Worm (Caenorhabditis elegans): ENCODE results near the gene str-134.

str-134 gene

DNA sequence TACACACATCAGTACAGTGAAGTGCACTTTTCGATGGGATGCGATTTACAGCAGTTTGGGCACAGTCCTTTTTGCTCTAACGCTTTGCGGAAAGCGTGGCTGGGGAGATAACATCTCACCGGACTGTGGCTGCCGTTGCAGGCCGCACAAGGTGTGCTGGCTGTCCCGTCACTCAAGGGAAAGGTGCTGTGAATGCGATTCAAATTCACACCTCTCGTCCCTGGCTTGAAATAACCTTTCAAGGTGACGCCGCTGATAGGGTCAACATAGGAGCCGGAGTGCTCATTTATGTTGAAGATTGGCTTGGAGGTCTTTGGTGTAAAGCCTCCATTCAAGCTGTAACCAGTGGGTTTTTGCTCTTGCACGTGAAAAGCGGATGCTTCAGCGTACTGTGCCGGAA, 50.6 kb downstream of the str-134 start:
- TF ChIP-seq lin-13 (GFP tag; optimal IDR thresholded peaks at IDR 0.05) (no peak), aly-2 (tag; optimal IDR thresholded peaks at IDR 0.05) (no peak), nhr-25 (tag; optimal IDR thresholded peaks at IDR 0.05) (no peak), R02D3.7 (tag; optimal IDR thresholded peaks at IDR 0.05) (no peak), fos-1 (tag; optimal IDR thresholded peaks at IDR 0.05) (no peak), sma-9 (GFP tag; optimal IDR thresholded peaks at IDR 0.05) (no peak), sma-9 (tag; optimal IDR thresholded peaks at IDR 0.05) (no peak), ama-1 (optimal IDR thresholded peaks at IDR 0.05) (no peak), sem-4 (tag; optimal IDR thresholded peaks at IDR 0.05) (no peak), lin-11 (tag; optimal IDR thresholded peaks at IDR 0.05) (no peak), lin-39 (tag; optimal IDR thresholded peaks at IDR 0.05) (no peak), ztf-4 (tag; optimal IDR thresholded peaks at IDR 0.05) (no peak), mab-5 (tag; optimal IDR thresholded peaks at IDR 0.05) (no peak)

Measured in whole organism, L2 larva.